Worm (Caenorhabditis elegans) whole organism, midembryonic: ENCODE results near the gene ZC416.2.

Experiments
- T22C8.4 ChIP-seq: fragments of 200-800 bp; sonication (Bioruptor generic); IDR thresholded peaks from 2 replicates; pipeline ENCODE4 v1.3.6; 2022; ENCODE audit warnings: missing genetic modification characterization, missing compliant biosample characterization
- cog-1 ChIP-seq: sonication (generic microtip); optimal IDR thresholded peaks from 2 replicates; lab custom pipeline; 2016; ENCODE audit warnings: missing genetic modification characterization, missing compliant biosample characterization
- flt-1 ChIP-seq: fragments of 200-800 bp; sonication (Bioruptor generic); IDR thresholded peaks from 2 replicates; pipeline ENCODE4 v1.3.6; 2022; ENCODE audit warnings: missing genetic modification characterization, missing compliant biosample characterization

DNA sequence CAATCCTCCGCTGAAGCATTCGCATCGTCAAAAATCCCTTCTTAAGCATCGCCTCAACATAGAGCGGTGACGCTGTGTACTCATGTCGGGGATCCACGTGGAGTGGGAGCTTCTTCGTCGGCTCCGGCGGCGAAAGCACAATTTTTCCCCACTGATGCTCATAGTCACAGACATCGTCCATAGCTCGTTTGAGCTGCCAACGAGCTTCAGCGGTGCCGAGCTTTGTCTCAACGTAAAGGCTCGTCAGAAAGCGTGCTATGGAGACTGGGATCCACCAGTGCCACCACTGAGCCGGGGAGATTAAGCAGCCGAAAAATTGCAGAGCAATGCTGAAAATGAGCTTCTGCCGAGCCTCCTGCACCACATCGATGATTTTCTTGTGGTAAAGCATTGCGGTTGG, 42.6 kb upstream of the ZC416.2 start:
- no peak for TF ChIP-seq T22C8.4 (GFP tag; lab: Robert Waterston, UW)
- no peak for TF ChIP-seq flt-1 (GFP tag; lab: Robert Waterston, UW)
- TF ChIP-seq cog-1 (tag; lab: Kevin White, UChicago) = no peak
